Worm (Caenorhabditis elegans): ENCODE results near the gene vha-8.

The vha-8 gene

ce11 chrIV:6809756-6810155 lies 18.9 kb downstream of the vha-8 start:
- TF ChIP-seq lag-1 (GFP tag; IDR thresholded peaks at IDR 0.05) (no peak), ceh-100 (GFP tag; IDR thresholded peaks at IDR 0.05) (no peak), nfya-1 (tag; optimal IDR thresholded peaks at IDR 0.05; ENCODE audit: borderline replicate concordance, insufficient read depth) (no peak), lin-40 (tag; optimal IDR thresholded peaks at IDR 0.05) (peak; percentile 37), nhr-80 (tag; optimal IDR thresholded peaks at IDR 0.05) (no peak), efl-1 (GFP tag; optimal IDR thresholded peaks at IDR 0.05) (no peak), snpc-1.3 (tag; optimal IDR thresholded peaks at IDR 0.05; ENCODE audit: insufficient read depth) (no peak), F33H1.4 (GFP tag; IDR thresholded peaks at IDR 0.05) (no peak), Y67H2A.10 (GFP tag; conservative IDR thresholded peaks at IDR 0.05) (no peak), ceh-27 (GFP tag; optimal IDR thresholded peaks at IDR 0.05) (peak; percentile 3), die-1 (tag; optimal IDR thresholded peaks at IDR 0.05) (no peak), sptf-2 (GFP tag; optimal IDR thresholded peaks at IDR 0.05) (no peak), B0261.1 (tag; optimal IDR thresholded peaks at IDR 0.05) (no peak), unc-130 (GFP tag; optimal IDR thresholded peaks at IDR 0.05) (no peak), Y95B8A.8 (GFP tag; IDR thresholded peaks at IDR 0.05) (no peak), F22D6.2 (tag; optimal IDR thresholded peaks at IDR 0.05) (no peak), nhr-120 (GFP tag; IDR thresholded peaks at IDR 0.05) (no peak), zim-3 (tag; optimal IDR thresholded peaks at IDR 0.05) (no peak), B0336.3 (GFP tag; IDR thresholded peaks at IDR 0.05) (no peak), chd-7 (tag; optimal IDR thresholded peaks at IDR 0.05) (no peak), F37B4.10 (GFP tag; IDR thresholded peaks at IDR 0.05) (0 out of 2 replicates have a peak, but pooled peaks have one; percentile 15), egrh-3 (GFP tag; IDR thresholded peaks at IDR 0.05) (no peak), ceh-91 (GFP tag; IDR thresholded peaks at IDR 0.05) (no peak), ccch-3 (GFP tag; optimal IDR thresholded peaks at IDR 0.05) (no peak), aptf-2 (GFP tag; conservative IDR thresholded peaks at IDR 0.05) (no peak), dpl-1 (GFP tag; optimal IDR thresholded peaks at IDR 0.05) (no peak), mel-28 (tag; optimal IDR thresholded peaks at IDR 0.05; ENCODE audit: borderline replicate concordance) (no peak), sea-2 (GFP tag; IDR thresholded peaks at IDR 0.05) (no peak), F55B11.4 (tag; optimal IDR thresholded peaks at IDR 0.05; ENCODE audit: borderline replicate concordance, insufficient read depth) (no peak), akir-1 (GFP tag; optimal IDR thresholded peaks at IDR 0.05) (no peak), lir-1 (GFP tag; conservative IDR thresholded peaks at IDR 0.05) (no peak), ceh-40 (GFP tag; IDR thresholded peaks at IDR 0.05) (no peak), madf-8 (GFP tag; conservative IDR thresholded peaks at IDR 0.05) (no peak), Y79H2A.3 (GFP tag; conservative IDR thresholded peaks at IDR 0.05) (no peak), K12H6.12 (tag; optimal IDR thresholded peaks at IDR 0.05) (peak; percentile 58), tlf-1 (GFP tag; optimal IDR thresholded peaks at IDR 0.05) (no peak), F57C9.4 (tag; optimal IDR thresholded peaks at IDR 0.05) (no peak), mxl-1 (tag; optimal IDR thresholded peaks at IDR 0.05) (no peak), hmg-1.2 (GFP tag; IDR thresholded peaks at IDR 0.05) (no peak; the same call in 1 of the 2 replicates), pbrm-1 (GFP tag; IDR thresholded peaks at IDR 0.05) (0 out of 2 replicates have a peak, but pooled peaks have one; percentile 14), unc-62 (GFP tag; optimal IDR thresholded peaks at IDR 0.05) (no peak), him-1 (tag; optimal IDR thresholded peaks at IDR 0.05) (no peak), athp-1 (tag; optimal IDR thresholded peaks at IDR 0.05) (no peak), lin-35 (GFP tag; optimal IDR thresholded peaks at IDR 0.05) (peak in 1 of 3 experiments; percentile 57), hlh-26 (GFP tag; conservative IDR thresholded peaks at IDR 0.05) (no peak), rec-8 (tag; optimal IDR thresholded peaks at IDR 0.05) (no peak), dpff-1 (tag; optimal IDR thresholded peaks at IDR 0.05) (no peak), ztf-28 (GFP tag; IDR thresholded peaks at IDR 0.05) (no peak)

Measured in whole organism, young adult.